Fruit fly (Drosophila melanogaster) whole organism, pupa: ENCODE results near the gene CG31867.
A peak's percentile ranks its signal among the peaks of the same experiment; 100 is the strongest.

ENCODE experiments used
- CG10348 ChIP-seq: fragments of 200-800 bp; sonication (Bioruptor generic); IDR thresholded peaks from 2 replicates; pipeline ENCODE4 v1.3.6; 2022; ENCODE audit warnings: missing biosample characterization, missing genetic modification characterization
- CG12605 ChIP-seq: fragments of 200-800 bp; sonication (Bioruptor generic); IDR thresholded peaks from 2 replicates; pipeline ENCODE4 v1.3.6; 2022; ENCODE audit warnings: missing biosample characterization, missing genetic modification characterization
- CG13204 ChIP-seq: fragments of 200-800 bp; sonication (Bioruptor generic); optimal IDR thresholded peaks from 2 replicates; lab custom pipeline; 2018; ENCODE audit warnings: missing biosample characterization, mild to moderate bottlenecking, missing genetic modification characterization, moderate library complexity
- CG14655 ChIP-seq: fragments of 200-800 bp; sonication (Bioruptor generic); optimal IDR thresholded peaks from 3 replicates; lab custom pipeline; 2017; ENCODE audit warnings: mild to moderate bottlenecking, missing biosample characterization, missing genetic modification reagents, missing genetic modification characterization
- CG15710 ChIP-seq: fragments of 200-800 bp; sonication (Bioruptor generic); optimal IDR thresholded peaks from 2 replicates; lab custom pipeline; 2018; ENCODE audit warnings: missing biosample characterization, mild to moderate bottlenecking, missing genetic modification characterization, moderate library complexity
- CG17806 ChIP-seq: fragments of 200-800 bp; sonication (Bioruptor generic); optimal IDR thresholded peaks from 2 replicates; lab custom pipeline; 2018; ENCODE audit warnings: missing biosample characterization, mild to moderate bottlenecking, missing genetic modification characterization, moderate library complexity
- CG32121 ChIP-seq: fragments of 200-800 bp; sonication (Bioruptor generic); IDR thresholded peaks from 2 replicates; pipeline ENCODE4 v1.3.6; 2022; ENCODE audit warnings: missing biosample characterization, missing genetic modification characterization
- CG34367 ChIP-seq: fragments of 200-800 bp; sonication (Bioruptor generic); optimal IDR thresholded peaks from 2 replicates; lab custom pipeline; 2018; ENCODE audit warnings: missing biosample characterization, mild to moderate bottlenecking, missing genetic modification characterization
- CG4496 ChIP-seq: fragments of 200-800 bp; sonication (Bioruptor generic); IDR thresholded peaks from 3 replicates; pipeline ENCODE4 v1.3.6; 2022; ENCODE audit warnings: missing biosample characterization, missing genetic modification characterization
- CG8159 ChIP-seq: fragments of 200-800 bp; sonication (Bioruptor generic); optimal IDR thresholded peaks from 3 replicates; lab custom pipeline; 2018; ENCODE audit warnings: missing biosample characterization, mild to moderate bottlenecking, missing genetic modification characterization, moderate library complexity
- CG8301 ChIP-seq: fragments of 200-800 bp; sonication (Bioruptor generic); optimal IDR thresholded peaks from 2 replicates; lab custom pipeline; 2018; ENCODE audit warnings: missing biosample characterization, mild to moderate bottlenecking, missing genetic modification characterization
- CG9948 ChIP-seq: fragments of 200-800 bp; sonication (Bioruptor generic); optimal IDR thresholded peaks from 2 replicates; lab custom pipeline; 2018; ENCODE audit warnings: missing biosample characterization, mild to moderate bottlenecking, missing genetic modification characterization, moderate library complexity
- D1 ChIP-seq: fragments of 200-800 bp; sonication (Bioruptor generic); optimal IDR thresholded peaks from 2 replicates; lab custom pipeline; 2018; ENCODE audit warnings: missing biosample characterization, mild to moderate bottlenecking, missing genetic modification characterization, moderate library complexity
- EcR ChIP-seq: fragments of 200-800 bp; sonication (Bioruptor generic); optimal IDR thresholded peaks from 3 replicates; lab custom pipeline; 2019; ENCODE audit warnings: missing biosample characterization, missing genetic modification characterization, mild to moderate bottlenecking, moderate library complexity, missing genetic modification reagents
- Ets98B ChIP-seq: fragments of 200-800 bp; sonication (Bioruptor generic); IDR thresholded peaks from 2 replicates; pipeline ENCODE4 v1.3.6; 2022; ENCODE audit warnings: missing biosample characterization, missing genetic modification characterization
- Pif1A ChIP-seq: fragments of 200-800 bp; sonication (Bioruptor generic); optimal IDR thresholded peaks from 3 replicates; lab custom pipeline; 2016; ENCODE audit warnings: missing biosample characterization, missing genetic modification characterization
- Pif1B ChIP-seq: fragments of 200-800 bp; sonication (Bioruptor generic); optimal IDR thresholded peaks from 3 replicates; lab custom pipeline; 2016; ENCODE audit warnings: missing biosample characterization, missing genetic modification characterization
- Snoo ChIP-seq: fragments of 200-800 bp; sonication (Bioruptor generic); optimal IDR thresholded peaks from 3 replicates; lab custom pipeline; 2017; ENCODE audit warnings: missing biosample characterization, mild to moderate bottlenecking, missing genetic modification characterization, inconsistent platforms
- fd96Ca ChIP-seq: fragments of 200-800 bp; sonication (Bioruptor generic); IDR thresholded peaks from 3 replicates; pipeline ENCODE4 v1.3.6; 2022; ENCODE audit warnings: missing biosample characterization, missing genetic modification characterization
- gl ChIP-seq: fragments of 200-800 bp; sonication (Bioruptor generic); optimal IDR thresholded peaks from 2 replicates; lab custom pipeline; 2018; ENCODE audit warnings: missing biosample characterization, mild to moderate bottlenecking, missing genetic modification characterization
- rn ChIP-seq: fragments of 200-800 bp; sonication (Bioruptor generic); IDR thresholded peaks from 2 replicates; pipeline ENCODE4 v1.3.6; 2022; ENCODE audit warnings: missing biosample characterization, missing genetic modification characterization

The CG31867 gene

DNA sequence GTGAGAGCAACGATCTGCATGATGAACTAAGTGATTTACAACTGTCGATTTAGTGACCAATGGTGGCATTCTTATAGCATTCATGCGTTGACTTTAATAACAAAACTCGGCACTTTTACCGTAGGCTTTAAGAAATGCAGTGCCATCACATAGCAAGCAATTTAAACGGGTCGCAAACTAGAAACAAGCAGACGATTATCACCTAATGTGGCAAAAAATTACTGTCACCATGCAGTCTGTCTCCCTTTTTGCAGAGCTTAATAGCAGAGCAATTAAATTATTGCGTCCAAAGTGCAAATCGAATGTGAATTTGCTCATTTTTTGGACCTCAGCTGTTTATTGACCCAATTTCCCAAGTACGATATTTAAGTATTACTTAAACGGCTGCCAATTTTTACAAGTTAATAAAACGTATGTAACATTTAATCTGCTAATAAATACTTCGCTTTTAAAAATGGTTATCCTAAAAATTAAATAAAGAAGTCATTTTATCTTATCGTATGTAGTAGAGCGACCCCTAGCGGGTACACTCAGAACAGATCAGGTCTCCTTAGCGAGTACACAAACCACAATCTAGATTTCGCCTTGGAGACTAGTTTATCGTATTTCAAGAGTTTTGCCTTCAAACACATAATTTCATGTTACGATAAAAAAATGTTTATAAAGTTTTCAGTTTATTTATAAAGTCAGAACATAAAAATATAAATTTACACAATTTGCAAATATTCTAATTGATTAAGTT lies 26.6 kb upstream of the CG31867 start, which contains the start of gene Vm32E:
Gene Vm32E (minus strand): TSS at position 51 of the 742 bp plus-strand sequence.
- TF ChIP-seq CG9948 = no peak
- TF ChIP-seq gl (tag; lab: Kevin White, UChicago) = no peak
- peak; percentile 78 for TF ChIP-seq D1 (tag; lab: Kevin White, UChicago)
- TF ChIP-seq, all 21 proteins: peak for 1

DNA sequence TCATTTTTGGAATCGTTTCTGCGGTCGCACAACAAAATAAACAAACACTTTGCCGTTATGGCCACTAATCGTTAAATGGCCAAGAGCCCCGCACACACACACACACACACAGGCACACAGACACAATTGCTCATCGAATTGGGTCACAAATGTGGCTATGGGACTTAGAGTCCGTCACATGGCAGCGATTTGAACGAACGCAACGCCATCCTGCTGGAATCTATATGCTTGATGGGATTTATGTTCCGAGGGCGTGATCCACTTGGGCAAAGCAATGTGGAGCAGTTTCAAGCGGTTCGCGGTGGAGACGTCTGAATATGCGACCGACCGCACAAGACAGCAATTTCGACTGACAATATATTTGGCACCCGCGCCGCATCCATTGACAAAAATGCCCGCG lies 25.3 kb upstream of the CG31867 start:
- no peak for TF ChIP-seq CG8159 (tag; lab: Kevin White, UChicago)
- no peak for TF ChIP-seq CG4496 (GFP tag; lab: Robert Waterston, UW)
- TF ChIP-seq Pif1A (GFP tag; lab: Kevin White, UChicago) = no peak
- no peak for TF ChIP-seq CG13204 (GFP tag; lab: Kevin White, UChicago)
- no peak for TF ChIP-seq CG32121 (GFP tag; lab: Robert Waterston, UW)
- no peak for TF ChIP-seq CG12605 (GFP tag; lab: Robert Waterston, UW)
- TF ChIP-seq gl (tag; lab: Kevin White, UChicago) = no peak
- TF ChIP-seq fd96Ca = no peak
- no peak for TF ChIP-seq CG10348 (GFP tag; lab: Robert Waterston, UW)
- no peak for TF ChIP-seq D1 (tag; lab: Kevin White, UChicago)
- no peak for TF ChIP-seq CG14655 (GFP tag; lab: Kevin White, UChicago)
- no peak for TF ChIP-seq CG9948
- TF ChIP-seq CG8301 (tag; lab: Kevin White, UChicago) = no peak
- TF ChIP-seq Ets98B = no peak
- TF ChIP-seq EcR = no peak
- no peak for TF ChIP-seq CG34367 (tag; lab: Kevin White, UChicago)
- no peak for TF ChIP-seq rn (GFP tag; lab: Robert Waterston, UW)
- no peak for TF ChIP-seq Snoo (tag; lab: Kevin White, UChicago)
- no peak for TF ChIP-seq CG15710 (tag; lab: Kevin White, UChicago)
- TF ChIP-seq, all 21 proteins: peak for 0

DNA sequence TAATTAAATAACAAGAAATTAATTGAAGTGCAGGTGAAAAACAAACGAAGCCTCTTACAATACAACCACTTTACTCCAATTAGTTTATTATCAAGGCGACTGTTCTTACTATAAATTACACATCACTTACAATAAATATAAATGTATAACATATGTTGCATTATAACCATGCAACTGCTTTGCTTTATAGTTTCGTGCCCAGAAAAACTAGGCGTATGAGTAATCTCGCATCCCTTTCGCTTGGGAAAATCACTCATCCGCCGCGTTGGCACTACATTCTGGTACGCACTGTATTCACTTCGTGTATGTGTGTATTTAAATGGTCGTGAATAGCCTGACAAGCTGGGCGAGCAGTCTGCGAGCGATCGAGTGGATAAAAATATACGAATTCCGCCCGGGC lies 24.7 kb upstream of the CG31867 start:
- TF ChIP-seq Ets98B (0 out of 2 replicates have a peak, but pooled peaks have one; percentile 9), CG32121 (GFP tag; lab: Robert Waterston, UW) (no peak), EcR (no peak), rn (GFP tag; lab: Robert Waterston, UW) (no peak), CG15710 (tag; lab: Kevin White, UChicago) (no peak), CG9948 (no peak)

DNA sequence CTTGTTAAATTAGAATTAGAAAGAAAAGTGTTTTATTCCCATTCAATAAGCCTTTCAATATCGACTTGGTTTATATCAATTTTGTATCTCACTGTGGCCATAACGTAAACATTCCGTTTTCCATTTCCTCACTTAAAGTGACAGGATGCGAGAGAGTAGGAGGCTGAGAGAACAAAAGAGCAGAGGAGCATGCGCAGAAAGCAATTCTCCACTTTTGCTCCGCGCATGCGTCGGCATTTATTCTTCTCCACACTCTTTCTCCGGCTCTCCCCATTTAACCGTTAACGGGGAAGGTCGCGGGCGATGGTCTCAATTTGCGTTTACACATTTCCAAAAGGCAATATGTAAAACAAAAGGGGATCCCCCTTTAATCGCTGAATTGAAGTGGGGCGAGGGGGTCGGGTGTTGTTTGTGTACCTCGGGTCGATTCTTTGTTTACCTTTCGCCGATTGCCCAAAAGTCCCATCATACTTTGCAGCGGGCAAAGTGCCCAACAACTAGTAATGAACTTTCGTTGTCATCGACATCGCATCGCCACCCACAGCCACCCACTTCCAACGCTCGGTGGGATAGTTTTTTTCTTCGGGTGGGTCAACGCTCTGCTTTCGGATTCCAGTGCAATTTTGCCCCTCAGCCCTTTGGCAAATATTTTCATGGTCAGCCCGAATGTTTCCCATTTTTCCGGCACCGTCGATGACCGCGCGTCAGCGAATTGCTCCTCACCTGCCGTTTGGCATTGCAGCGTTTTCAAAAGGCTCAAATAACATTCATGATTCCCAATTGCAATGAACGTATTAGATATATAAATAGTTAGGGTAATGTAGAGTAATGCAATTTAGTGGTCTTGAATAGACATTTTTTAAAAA lies 23.7 kb upstream of the CG31867 start:
- TF ChIP-seq CG4496 (GFP tag; lab: Robert Waterston, UW) (no peak), CG34367 (tag; lab: Kevin White, UChicago) (no peak), CG12605 (GFP tag; lab: Robert Waterston, UW) (peak; percentile 6; the same call in 1 of the 2 replicates), CG9948 (no peak), CG17806 (no peak), gl (tag; lab: Kevin White, UChicago) (no peak), CG8159 (tag; lab: Kevin White, UChicago) (no peak), CG8301 (tag; lab: Kevin White, UChicago) (no peak), CG10348 (GFP tag; lab: Robert Waterston, UW) (no peak), EcR (peak; percentile 44), CG14655 (GFP tag; lab: Kevin White, UChicago) (no peak), rn (GFP tag; lab: Robert Waterston, UW) (no peak)
- TF ChIP-seq, all 21 proteins: peak for 2

DNA sequence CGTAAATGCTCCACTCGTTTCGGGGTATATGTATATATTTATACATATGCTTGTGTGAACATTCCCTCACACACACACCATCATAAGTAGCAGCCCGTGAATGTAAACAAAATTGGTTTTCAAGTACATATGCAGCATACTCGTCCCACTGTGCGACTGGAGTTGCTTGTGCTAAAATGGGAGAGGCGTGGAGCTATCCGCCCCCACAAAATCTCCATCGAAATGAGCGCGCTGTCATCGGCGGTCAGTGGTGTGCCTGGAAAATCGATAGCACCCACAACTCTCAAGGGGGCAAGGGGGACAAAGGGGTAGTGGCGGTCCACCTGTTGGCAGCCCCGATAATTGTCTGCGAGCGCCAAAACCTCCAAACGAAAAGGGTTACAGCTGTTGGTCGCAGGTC lies 22.8 kb upstream of the CG31867 start:
- no peak for TF ChIP-seq D1 (tag; lab: Kevin White, UChicago)
- no peak for TF ChIP-seq CG13204 (GFP tag; lab: Kevin White, UChicago)
- TF ChIP-seq CG8301 (tag; lab: Kevin White, UChicago) = no peak
- no peak for TF ChIP-seq CG8159 (tag; lab: Kevin White, UChicago)
- no peak for TF ChIP-seq EcR
- TF ChIP-seq CG12605 (GFP tag; lab: Robert Waterston, UW) = peak; percentile 79
- no peak for TF ChIP-seq CG15710 (tag; lab: Kevin White, UChicago)
- TF ChIP-seq CG4496 (GFP tag; lab: Robert Waterston, UW) = 0 out of 3 replicates have a peak, but pooled peaks have one; percentile 38
- TF ChIP-seq gl (tag; lab: Kevin White, UChicago) = no peak
- no peak for TF ChIP-seq CG14655 (GFP tag; lab: Kevin White, UChicago)
- TF ChIP-seq Ets98B = no peak
- no peak for TF ChIP-seq CG32121 (GFP tag; lab: Robert Waterston, UW)
- TF ChIP-seq CG34367 (tag; lab: Kevin White, UChicago) = no peak
- TF ChIP-seq CG10348 (GFP tag; lab: Robert Waterston, UW) = no peak
- TF ChIP-seq CG17806 = no peak
- no peak for TF ChIP-seq Pif1B (GFP tag; lab: Kevin White, UChicago)
- TF ChIP-seq Pif1A (GFP tag; lab: Kevin White, UChicago) = no peak
- no peak for TF ChIP-seq rn (GFP tag; lab: Robert Waterston, UW)
- TF ChIP-seq fd96Ca = 0 out of 3 replicates have a peak, but pooled peaks have one; percentile 29
- TF ChIP-seq Snoo (tag; lab: Kevin White, UChicago) = no peak
- no peak for TF ChIP-seq CG9948
